Worm (Caenorhabditis elegans): Measurements from ENCODE around the gene CC8.2.

The CC8.2 gene

DNA sequence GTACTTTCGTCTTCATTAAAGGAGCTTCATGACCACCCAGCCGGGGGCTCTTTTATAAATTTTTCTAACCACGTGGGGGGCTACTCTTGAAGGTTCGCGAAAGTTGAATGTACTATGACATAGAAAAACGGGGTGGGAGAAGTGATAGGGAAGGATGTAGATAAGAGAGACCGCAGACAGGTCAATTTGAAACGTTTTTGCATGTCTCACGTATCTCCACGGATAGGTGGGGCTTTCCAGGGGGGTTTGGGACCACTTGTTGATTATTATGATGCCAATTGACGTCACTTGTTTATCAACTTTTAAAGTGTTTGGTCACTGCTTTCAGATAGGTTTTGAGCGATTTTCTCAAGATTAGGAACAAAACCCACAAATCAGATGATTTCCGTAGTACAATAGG, 933 bp downstream of the CC8.2 start:
- TF ChIP-seq lir-3 (tag; optimal IDR thresholded peaks at IDR 0.05) (no peak), mxl-2 (GFP tag; conservative IDR thresholded peaks at IDR 0.05) (no peak), ces-1 (GFP tag; optimal IDR thresholded peaks at IDR 0.05) (no peak), unc-62 (GFP tag; optimal IDR thresholded peaks at IDR 0.05 in 1 of 2) (peak in 1 of 2 experiments; percentile 36), unc-62 (tag; optimal IDR thresholded peaks at IDR 0.05) (no peak), Y105C5A.15 (GFP tag; IDR thresholded peaks at IDR 0.05) (no peak), pqm-1 (tag; optimal IDR thresholded peaks at IDR 0.05) (no peak), F37D6.2 (tag; optimal IDR thresholded peaks at IDR 0.05) (no peak), nhr-41 (GFP tag; IDR thresholded peaks at IDR 0.05) (no peak), attf-4 (tag; optimal IDR thresholded peaks at IDR 0.05) (no peak), zfp-3 (GFP tag; conservative IDR thresholded peaks at IDR 0.05) (peak; percentile 61), rbr-2 (tag; optimal IDR thresholded peaks at IDR 0.05) (no peak), cey-2 (tag; optimal IDR thresholded peaks at IDR 0.05; ENCODE audit: borderline replicate concordance, insufficient read depth) (no peak), vab-7 (GFP tag; IDR thresholded peaks at IDR 0.05) (no peak), arid-1 (GFP tag; conservative IDR thresholded peaks at IDR 0.05) (no peak), ceh-32 (tag; optimal IDR thresholded peaks at IDR 0.05; ENCODE audit: poor library complexity) (no peak), fos-1 (tag; optimal IDR thresholded peaks at IDR 0.05) (no peak), mxl-3 (GFP tag; optimal IDR thresholded peaks at IDR 0.05) (no peak), egl-43 (GFP tag; IDR thresholded peaks at IDR 0.05) (no peak), dmd-9 (GFP tag; IDR thresholded peaks at IDR 0.05) (no peak), aha-1 (tag) (peak; percentile 87), duxl-1 (tag; optimal IDR thresholded peaks at IDR 0.05; ENCODE audit: poor library complexity) (peak; percentile 9), dpl-1 (GFP tag; optimal IDR thresholded peaks at IDR 0.05) (no peak), ceh-62 (tag; optimal IDR thresholded peaks at IDR 0.05) (no peak), F49E8.2 (tag; optimal IDR thresholded peaks at IDR 0.05; ENCODE audit: borderline replicate concordance) (no peak), tra-1 (GFP tag; IDR thresholded peaks at IDR 0.05) (no peak), saeg-2 (GFP tag; IDR thresholded peaks at IDR 0.05) (no peak), ztf-7 (tag; optimal IDR thresholded peaks at IDR 0.05) (no peak), mep-1 (tag; optimal IDR thresholded peaks at IDR 0.05) (no peak), Y75B8A.6 (GFP tag; IDR thresholded peaks at IDR 0.05) (no peak), dmd-6 (GFP tag; IDR thresholded peaks at IDR 0.05) (peak; percentile 36; the same call in 1 of the 2 replicates), mes-2 (tag; optimal IDR thresholded peaks at IDR 0.05; ENCODE audit: poor library complexity, severe bottlenecking) (no peak), zip-2 (tag; optimal IDR thresholded peaks at IDR 0.05) (no peak), D1046.2 (GFP tag; IDR thresholded peaks at IDR 0.05) (no peak), daf-16 (GFP tag; optimal IDR thresholded peaks at IDR 0.05) (peak in 1 of 2 experiments; percentile 86), daf-16 (tag; optimal IDR thresholded peaks at IDR 0.05) (peak; percentile 35), lin-1 (GFP tag; IDR thresholded peaks at IDR 0.05) (no peak), hlh-30 (tag; optimal IDR thresholded peaks at IDR 0.05; ENCODE audit: insufficient read depth) (peak; percentile 65), nhr-77 (tag; optimal IDR thresholded peaks at IDR 0.05) (no peak), hif-1 (tag; optimal IDR thresholded peaks at IDR 0.05) (peak; percentile 6 to 92), ceh-28 (tag; optimal IDR thresholded peaks at IDR 0.05) (no peak), ctbp-1 (GFP tag; IDR thresholded peaks at IDR 0.05) (no peak), jun-1 (tag; optimal IDR thresholded peaks at IDR 0.05) (no peak), ama-1 (optimal IDR thresholded peaks at IDR 0.05) (no peak), nhr-11 (tag; optimal IDR thresholded peaks at IDR 0.05) (peak; percentile 46), mdl-1 (tag; optimal IDR thresholded peaks at IDR 0.05) (peak in 1 of 2 experiments; percentile 18), lin-38 (GFP tag; IDR thresholded peaks at IDR 0.05) (no peak), F10B5.3 (tag; optimal IDR thresholded peaks at IDR 0.05) (no peak), unc-130 (GFP tag; optimal IDR thresholded peaks at IDR 0.05) (no peak), hlh-11 (tag; optimal IDR thresholded peaks at IDR 0.05) (peak; percentile 67), mdt-29 (GFP tag; IDR thresholded peaks at IDR 0.05) (peak; percentile 64; the same call in 1 of the 2 replicates), daf-12 (tag; optimal IDR thresholded peaks at IDR 0.05) (no peak)
